Worm (Caenorhabditis elegans) whole organism, L4/young adult: ENCODE data around the gene dhc-3.
"Not testable (repeated sequence)": the region's sequence is repeated elsewhere in the genome, so short reads cannot be mapped to it uniquely, and the experiment has no call there.

Experiments used
- W03F9.2 ChIP-seq: fragments of 150-350 bp; optimal IDR thresholded peaks from 2 replicates; lab custom pipeline; 2014; ENCODE audit warnings: missing biosample characterization, missing genetic modification characterization
- dao-5 ChIP-seq: sonication (generic microtip); optimal IDR thresholded peaks from 2 replicates; lab custom pipeline; 2016; ENCODE audit warnings: missing genotype, missing genetic modification characterization, moderate library complexity, missing compliant biosample characterization
- him-1 ChIP-seq: sonication (generic microtip); optimal IDR thresholded peaks from 2 replicates; lab custom pipeline; 2016; ENCODE audit warnings: missing genotype, missing genetic modification reagents, missing genetic modification characterization, missing compliant biosample characterization

dhc-3 gene

DNA sequence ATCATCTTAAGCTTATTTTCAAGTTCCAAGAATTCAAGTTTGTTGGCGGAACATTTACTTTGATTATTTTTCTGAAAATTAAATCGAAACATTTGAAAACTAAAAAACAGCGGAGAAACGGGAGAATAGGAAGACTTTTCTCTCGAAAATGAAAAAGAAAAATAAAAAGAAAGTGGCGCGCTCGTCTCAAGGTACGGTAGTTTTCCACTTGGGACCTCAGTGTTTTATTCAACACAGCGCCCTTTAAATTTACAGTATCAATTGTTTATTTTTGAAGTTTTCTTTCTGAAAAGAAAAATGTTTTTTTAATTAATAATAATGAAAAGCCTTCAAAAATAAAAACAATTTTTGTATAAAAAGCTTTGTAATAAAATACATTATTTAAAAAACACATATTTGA lies 7.3 kb upstream of the dhc-3 start:
- TF ChIP-seq him-1, result no peak
- no peak for TF ChIP-seq dao-5 (tag; lab: Kevin White, UChicago)
- TF ChIP-seq W03F9.2 (tag; lab: Kevin White, UChicago), result peak; percentile 56

DNA sequence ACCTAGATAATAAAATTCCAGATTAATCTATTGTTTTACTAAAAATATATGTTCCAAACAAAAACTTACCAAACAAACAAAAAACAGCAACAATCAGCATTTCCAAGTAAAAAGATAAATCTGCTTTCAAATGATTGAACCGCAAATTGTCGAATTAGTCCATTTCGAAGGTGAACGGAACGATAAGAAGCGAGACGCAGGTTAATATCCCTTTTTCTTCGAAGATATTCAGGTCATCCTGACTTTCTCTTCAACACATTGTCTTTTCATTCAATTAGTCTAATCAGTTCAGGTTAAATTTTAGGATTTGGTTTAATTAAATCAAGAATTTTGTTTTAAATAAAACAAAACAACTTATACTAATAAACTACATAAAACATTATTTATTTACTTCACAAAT lies 5.4 kb upstream of the dhc-3 start, which contains the start of gene B0365.9:
Gene B0365.9 (minus strand): TSS at position 186 of the 400 bp plus-strand sequence.
- no peak for TF ChIP-seq him-1
- TF ChIP-seq dao-5 (tag; lab: Kevin White, UChicago), result no peak
- no peak for TF ChIP-seq W03F9.2 (tag; lab: Kevin White, UChicago)

DNA sequence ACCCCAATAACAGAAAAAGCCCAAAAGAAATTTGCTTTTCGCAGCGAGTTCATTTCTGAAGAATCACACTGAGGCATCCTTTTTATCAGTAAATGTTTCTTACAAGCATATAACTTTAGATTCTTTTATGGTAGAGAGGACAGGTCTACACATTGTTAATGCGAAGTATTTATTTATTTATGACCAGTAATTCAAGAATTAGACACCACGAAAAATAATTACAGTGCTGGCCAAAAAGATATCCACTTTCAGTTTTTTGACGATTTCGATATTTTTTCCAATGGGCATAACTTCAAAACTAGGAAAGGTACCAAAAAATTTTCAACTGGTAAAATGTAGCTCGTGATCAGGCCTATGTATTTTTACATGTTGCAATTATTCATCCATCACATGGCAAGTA lies 4.0 kb upstream of the dhc-3 start, which contains the start of gene clec-225:
Gene clec-225 (minus strand): TSS at position 101 of the 400 bp plus-strand sequence.
- not testable (repeated sequence) for TF ChIP-seq W03F9.2 (tag; lab: Kevin White, UChicago); dao-5 (tag; lab: Kevin White, UChicago); him-1

DNA sequence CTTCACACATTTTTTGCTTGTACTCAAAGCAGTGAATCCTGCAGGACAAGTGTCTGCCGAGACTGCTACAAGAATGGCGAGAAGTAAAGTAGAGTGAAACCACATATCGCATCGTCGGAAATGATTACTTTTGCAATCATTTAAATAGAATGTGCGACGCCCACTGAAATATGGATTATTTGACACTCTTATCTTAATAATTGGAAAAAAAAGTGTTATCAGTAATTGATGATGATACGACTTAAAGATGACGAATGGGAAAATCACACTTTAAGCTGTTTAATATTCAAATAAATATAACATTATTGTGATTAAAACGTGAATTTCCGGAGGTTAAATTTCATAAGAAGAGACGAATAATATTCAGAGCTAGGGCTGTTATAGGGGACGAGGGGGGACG lies 826 bp upstream of the dhc-3 start, which contains the start of gene clec-41:
Gene clec-41 (minus strand): TSS at position 147 of the 400 bp plus-strand sequence.
- TF ChIP-seq him-1 (no peak), W03F9.2 (tag; lab: Kevin White, UChicago) (no peak), dao-5 (tag; lab: Kevin White, UChicago) (no peak)

DNA sequence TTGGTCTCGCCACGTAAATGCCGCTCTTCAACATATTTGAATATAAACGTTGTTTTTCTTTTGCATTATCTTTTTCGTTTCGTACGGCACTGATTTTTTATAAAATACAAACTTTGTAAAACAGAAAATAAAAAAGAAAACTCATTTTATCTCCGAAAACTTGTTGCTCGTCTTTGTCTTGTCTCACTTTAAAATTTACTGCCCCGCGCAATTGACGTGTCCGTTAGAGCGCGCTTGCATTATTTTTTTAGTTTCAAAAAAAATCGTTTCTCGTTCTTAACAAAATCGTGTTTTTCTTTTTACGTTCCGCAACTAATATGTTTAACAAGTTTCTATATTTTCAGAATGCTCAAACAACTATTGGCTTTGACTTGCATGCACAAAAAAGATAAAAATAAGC lies 13.8 kb downstream of the dhc-3 start, which contains the start of gene noca-1:
Gene noca-1 (plus strand): TSS at position 345 of the 400 bp plus-strand sequence.
- TF ChIP-seq W03F9.2 (tag; lab: Kevin White, UChicago) (no peak), him-1 (no peak), dao-5 (tag; lab: Kevin White, UChicago) (no peak)

DNA sequence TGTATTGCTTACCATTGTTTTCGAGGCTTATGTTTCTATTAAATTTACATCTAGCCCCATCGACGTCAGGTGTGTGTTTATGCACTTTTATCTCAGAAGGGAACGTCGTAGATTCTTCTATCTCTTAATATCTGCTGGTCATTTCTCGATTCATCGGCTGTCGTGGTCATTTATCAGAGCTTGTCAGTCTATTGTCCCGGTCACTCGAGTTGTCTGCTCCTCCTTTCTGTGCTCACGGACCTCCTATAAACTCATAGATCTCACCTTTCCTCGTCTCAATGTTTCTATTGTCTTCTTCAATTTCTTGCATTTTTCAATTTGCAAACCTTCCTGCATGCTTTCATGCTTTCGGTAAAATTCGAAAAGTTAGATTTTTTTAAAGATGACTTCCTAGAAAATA lies 15.4 kb downstream of the dhc-3 start:
- no peak for TF ChIP-seq him-1
- TF ChIP-seq W03F9.2 (tag; lab: Kevin White, UChicago), result no peak
- TF ChIP-seq dao-5 (tag; lab: Kevin White, UChicago), result no peak

DNA sequence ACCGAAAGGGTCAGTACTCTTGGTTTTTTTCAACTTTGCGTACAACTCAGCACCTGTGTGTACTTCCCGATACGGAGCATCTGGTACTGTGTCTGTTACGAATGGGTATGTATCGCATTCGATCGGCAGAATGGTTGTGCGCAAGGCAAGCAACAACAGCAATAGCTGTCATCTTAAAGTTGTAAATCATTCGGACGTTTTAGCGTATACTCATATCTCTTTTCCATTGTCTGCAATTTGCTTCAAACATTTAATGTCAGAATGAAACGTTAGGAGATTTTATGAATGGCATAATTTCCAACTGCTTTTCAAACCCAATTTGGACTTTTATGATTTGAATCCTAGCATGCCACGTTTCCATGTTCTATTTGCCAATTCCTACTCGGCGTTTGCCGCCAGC lies 18.3 kb downstream of the dhc-3 start:
- TF ChIP-seq him-1, result no peak
- TF ChIP-seq dao-5 (tag; lab: Kevin White, UChicago), result no peak
- no peak for TF ChIP-seq W03F9.2 (tag; lab: Kevin White, UChicago)

DNA sequence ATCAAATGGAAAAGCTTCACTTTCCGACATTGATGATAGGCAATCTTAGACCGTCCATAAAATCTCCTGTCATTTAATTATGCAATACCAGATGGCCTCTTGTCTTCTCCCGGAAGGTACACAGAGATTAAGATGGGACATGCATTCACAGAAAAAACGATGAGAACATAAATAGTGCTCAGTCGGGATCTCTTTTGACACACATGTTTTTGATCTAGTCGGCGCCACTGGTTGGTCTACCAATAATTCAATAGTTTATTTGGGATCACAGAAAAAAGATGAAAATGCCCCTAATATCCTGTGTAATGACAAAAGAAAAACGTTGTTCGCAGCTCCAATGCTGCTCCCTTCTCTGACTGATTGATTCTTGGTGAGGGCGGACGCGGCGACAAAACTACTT lies 22.3 kb downstream of the dhc-3 start:
- TF ChIP-seq him-1, result no peak
- no peak for TF ChIP-seq dao-5 (tag; lab: Kevin White, UChicago)
- TF ChIP-seq W03F9.2 (tag; lab: Kevin White, UChicago), result no peak

DNA sequence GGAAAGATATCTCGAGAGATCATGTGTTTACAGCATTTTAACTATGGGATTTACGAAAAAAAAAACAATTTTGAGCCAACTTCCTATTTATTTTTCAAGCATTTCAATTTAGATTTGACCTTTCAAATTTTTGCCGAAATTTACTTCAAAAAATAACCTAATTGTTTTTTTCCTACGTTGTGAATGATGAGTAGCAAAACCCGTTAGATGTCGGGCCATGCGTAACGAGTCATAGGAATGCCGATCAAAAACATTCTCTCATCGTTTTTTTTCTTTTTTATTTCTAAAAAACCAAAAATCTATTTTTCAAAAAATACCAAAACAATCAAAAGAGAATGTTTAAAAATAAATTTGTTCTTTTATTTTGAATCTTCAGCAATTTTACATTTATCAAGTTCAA lies 24.1 kb downstream of the dhc-3 start:
- no peak for TF ChIP-seq W03F9.2 (tag; lab: Kevin White, UChicago)
- no peak for TF ChIP-seq him-1
- no peak for TF ChIP-seq dao-5 (tag; lab: Kevin White, UChicago)

DNA sequence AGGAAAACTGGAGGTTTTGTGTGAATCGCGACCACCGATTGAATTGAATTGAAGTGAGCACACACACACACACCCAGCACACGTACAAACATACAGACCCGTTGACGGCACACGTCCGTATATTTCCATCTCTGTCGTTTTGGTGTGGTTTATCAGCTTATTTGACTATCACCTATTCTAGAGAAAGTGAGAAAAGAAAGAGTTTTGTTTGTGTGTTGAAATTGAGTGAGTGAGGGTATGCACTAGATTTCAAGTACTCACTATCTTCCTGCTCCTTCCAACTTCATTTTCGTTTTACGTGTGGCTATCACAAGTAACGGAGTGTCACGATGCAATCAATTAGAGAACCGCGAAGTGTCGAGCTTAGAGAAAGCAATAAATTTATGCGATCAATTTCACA lies 25.1 kb downstream of the dhc-3 start:
- TF ChIP-seq him-1 (no peak), W03F9.2 (tag; lab: Kevin White, UChicago) (no peak), dao-5 (tag; lab: Kevin White, UChicago) (no peak)

DNA sequence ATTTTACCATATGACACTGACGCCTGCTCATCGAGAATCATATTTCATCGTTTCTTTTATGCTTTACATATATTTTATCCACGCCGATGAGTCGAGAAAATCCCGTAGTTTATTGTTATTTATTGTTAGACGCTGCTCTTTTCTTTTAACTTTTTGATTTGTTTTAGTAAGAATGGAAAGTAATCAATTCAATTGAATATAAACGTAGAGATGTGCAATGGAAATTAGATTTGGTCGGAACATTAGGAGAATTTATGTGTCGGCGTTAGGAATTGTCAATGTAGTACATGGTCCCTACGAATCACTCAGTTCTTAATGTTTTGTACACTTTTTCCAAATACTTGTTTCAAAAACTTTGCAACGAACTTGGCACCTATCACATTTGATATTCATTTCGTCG lies 26.5 kb downstream of the dhc-3 start:
- no peak for TF ChIP-seq dao-5 (tag; lab: Kevin White, UChicago)
- no peak for TF ChIP-seq W03F9.2 (tag; lab: Kevin White, UChicago)
- no peak for TF ChIP-seq him-1

DNA sequence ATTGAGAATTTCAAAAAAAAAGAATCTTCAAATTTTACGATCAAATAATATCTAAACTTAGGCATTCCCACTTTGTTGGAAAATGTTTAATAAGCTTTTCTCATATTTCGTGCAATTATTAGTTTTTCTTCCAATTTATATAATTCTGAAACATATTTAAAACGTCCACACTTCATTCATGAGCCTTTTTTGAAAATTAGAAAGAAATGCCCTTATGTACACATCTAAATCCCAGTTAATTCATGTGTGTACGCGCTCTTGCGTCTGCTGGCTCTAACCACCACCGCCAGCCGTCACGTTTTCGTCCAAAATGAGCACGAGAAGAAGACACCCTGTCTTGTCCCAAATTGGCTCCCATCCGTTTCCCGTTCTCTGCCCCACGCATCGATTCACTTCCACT lies 27.8 kb downstream of the dhc-3 start:
- no peak for TF ChIP-seq dao-5 (tag; lab: Kevin White, UChicago)

DNA sequence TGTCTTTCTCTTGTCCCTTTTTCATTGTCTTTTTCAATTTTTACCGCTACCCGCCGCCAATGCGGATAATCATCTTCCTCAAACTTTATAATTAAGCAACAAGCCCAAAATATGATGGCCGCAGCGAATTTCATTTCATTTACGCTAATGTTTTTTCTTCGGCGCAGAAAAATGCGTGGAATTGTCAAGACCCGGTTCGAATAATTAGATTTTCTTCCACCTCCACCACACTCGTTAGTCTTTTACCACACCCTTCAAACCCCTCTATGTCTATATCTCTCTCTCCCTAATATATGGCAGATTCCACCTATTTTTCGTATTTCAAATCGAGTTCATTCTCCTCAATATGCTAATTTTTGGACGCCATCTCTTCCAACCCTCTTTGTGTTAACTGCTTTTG lies 31.7 kb downstream of the dhc-3 start:
- TF ChIP-seq W03F9.2 (tag; lab: Kevin White, UChicago) (no peak), him-1 (no peak), dao-5 (tag; lab: Kevin White, UChicago) (no peak)

DNA sequence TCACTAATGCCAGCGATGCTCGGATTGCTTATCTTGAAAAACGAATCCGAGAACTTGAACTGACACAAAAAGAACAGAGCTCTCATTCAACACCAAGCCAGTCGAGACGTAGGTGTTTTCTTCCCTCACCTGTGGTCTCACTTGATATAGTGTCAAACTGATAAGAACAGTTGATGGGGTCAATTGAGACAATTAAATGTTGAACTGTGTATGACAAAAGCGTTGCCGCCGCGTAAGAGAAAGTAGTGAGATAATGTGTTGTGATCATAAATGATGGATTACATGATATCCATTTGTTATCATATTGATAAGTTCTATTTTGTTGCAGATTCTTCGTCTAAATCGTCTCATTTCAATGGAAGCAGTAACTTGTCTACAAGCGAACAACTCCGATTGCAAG lies 34.9 kb downstream of the dhc-3 start:
- TF ChIP-seq dao-5 (tag; lab: Kevin White, UChicago) (no peak), W03F9.2 (tag; lab: Kevin White, UChicago) (no peak)

DNA sequence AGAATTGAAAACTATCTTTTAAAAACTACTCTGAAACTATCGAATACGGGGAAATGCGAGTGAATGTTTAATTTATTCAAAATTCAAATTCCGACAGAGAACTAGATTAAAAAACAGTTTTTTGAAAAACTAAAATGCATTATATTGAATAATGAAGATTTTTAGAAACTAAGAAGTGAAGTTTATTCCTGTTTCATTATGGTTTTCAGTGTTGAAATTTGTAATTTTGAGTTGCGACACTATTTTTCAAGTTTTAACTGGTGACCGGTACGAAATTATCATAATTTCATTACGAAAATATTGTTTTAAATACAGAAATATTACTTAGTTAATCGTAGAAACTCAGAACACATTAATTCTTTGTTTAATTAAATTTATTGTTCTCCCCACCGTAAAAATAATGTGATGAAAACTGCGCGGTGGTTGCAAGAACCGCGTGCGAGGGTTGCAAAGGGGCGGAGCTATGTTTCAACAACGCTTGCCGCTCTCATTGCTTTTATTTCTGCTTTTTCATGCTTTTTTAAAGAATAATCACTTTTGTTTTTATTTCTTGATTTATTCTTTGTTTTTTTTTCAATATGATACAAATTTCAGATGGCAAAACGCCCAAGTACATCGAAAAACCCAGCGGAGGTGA lies 37.5 kb downstream of the dhc-3 start, which contains the start of gene him-17:
Gene him-17 (plus strand): TSS at position 595 of the 637 bp plus-strand sequence.
- no peak for TF ChIP-seq dao-5 (tag; lab: Kevin White, UChicago)
- peak; percentile 62 for TF ChIP-seq W03F9.2 (tag; lab: Kevin White, UChicago)
- TF ChIP-seq him-1, result no peak
